Fruit fly (Drosophila melanogaster): ENCODE data around the gene CG17329.

dm6 chr2L:16299466-16300311 lies 8.6 kb downstream of the CG17329 start, which contains the start of the genes heix and CG17328:
- TF ChIP-seq ttk (optimal IDR thresholded peaks at IDR 0.05) (no peak), Sin3A (optimal IDR thresholded peaks at IDR 0.05) (no peak), psq (optimal IDR thresholded peaks at IDR 0.05) (no peak), Myc (optimal IDR thresholded peaks at IDR 0.05) (no peak), insv (optimal IDR thresholded peaks at IDR 0.05) (no peak), h (optimal IDR thresholded peaks at IDR 0.05) (no peak)

Measured in Kc167 (cell line).